Fruit fly (Drosophila melanogaster) whole organism, wandering third instar larva: ENCODE results near the gene Srr.

Experiments used
- Myc ChIP-seq: fragments of >200 bp; optimal IDR thresholded peaks from 2 replicates; lab custom pipeline; 2017
- Sp1 ChIP-seq: fragments of 200-800 bp; sonication (Bioruptor generic); optimal IDR thresholded peaks from 3 replicates; lab custom pipeline; 2019; ENCODE audit warnings: missing biosample characterization, mild to moderate bottlenecking, missing genetic modification characterization, moderate library complexity
- ey ChIP-seq: fragments of 200-800 bp; sonication (Bioruptor generic); optimal IDR thresholded peaks from 2 replicates; lab custom pipeline; 2016; ENCODE audit warnings: missing biosample characterization, missing genetic modification characterization
- psq ChIP-seq: fragments of 200-800 bp; sonication (Bioruptor generic); optimal IDR thresholded peaks from 3 replicates; lab custom pipeline; 2017; ENCODE audit warnings: missing biosample characterization, mild to moderate bottlenecking, missing genetic modification characterization, moderate library complexity
- sv ChIP-seq: fragments of 200-800 bp; sonication (Bioruptor generic); optimal IDR thresholded peaks from 3 replicates; lab custom pipeline; 2016; ENCODE audit warnings: missing biosample characterization, missing genetic modification characterization
- usp ChIP-seq: fragments of >200 bp; optimal IDR thresholded peaks from 2 replicates; lab custom pipeline; 2017; ENCODE audit warnings: missing biosample characterization, missing genetic modification characterization
- woc ChIP-seq: sonication (Bioruptor generic); optimal IDR thresholded peaks from 2 replicates; lab custom pipeline; 2016; ENCODE audit warnings: missing biosample characterization, mild to moderate bottlenecking, missing genetic modification characterization

- TF ChIP-seq Myc: no peak
- no peak for TF ChIP-seq woc (GFP tag; lab: Kevin White, UChicago)
- TF ChIP-seq psq (GFP tag; lab: Kevin White, UChicago): no peak
- TF ChIP-seq usp (GFP tag; lab: Kevin White, UChicago): no peak
- TF ChIP-seq Sp1: no peak
- no peak for TF ChIP-seq sv (GFP tag; lab: Kevin White, UChicago)
- no peak for TF ChIP-seq ey (GFP tag; lab: Kevin White, UChicago)
These were observed 2.0 kb upstream of the Srr start, which contains the start of gene CG18473 for dm6 chr3R:9363066-9363719.
